Worm (Caenorhabditis elegans): Measurements from ENCODE around the gene clp-10.
A peak's percentile ranks its signal among the peaks of the same experiment; 100 is the strongest.

The clp-10 gene

ce11 chrIII:38117-38516, at the start of gene clp-10:
TSS of gene clp-10 (minus strand) at chrIII:38217.
- TF ChIP-seq med-1 (GFP tag; optimal IDR thresholded peaks at IDR 0.05; ENCODE audit: insufficient read depth) = no peak
- TF ChIP-seq tab-1 (GFP tag; IDR thresholded peaks at IDR 0.05) = no peak
- no peak for TF ChIP-seq T22C8.4 (GFP tag; IDR thresholded peaks at IDR 0.05)
- TF ChIP-seq ztf-29 (GFP tag; IDR thresholded peaks at IDR 0.05) = no peak
- TF ChIP-seq ztf-23 (GFP tag; IDR thresholded peaks at IDR 0.05) = no peak
- TF ChIP-seq klf-2 (GFP tag; conservative IDR thresholded peaks at IDR 0.05) = no peak
- no peak for TF ChIP-seq ref-1 (GFP tag; conservative IDR thresholded peaks at IDR 0.05)
- no peak for TF ChIP-seq flt-1 (GFP tag; IDR thresholded peaks at IDR 0.05)
- TF ChIP-seq cog-1 (tag; optimal IDR thresholded peaks at IDR 0.05) = no peak

ce11 chrIII:87183-87582, 49.2 kb upstream of the clp-10 start, which contains the start of the genes F54C4.4 and mrpl-40:
TSS of gene F54C4.4 (minus strand) at chrIII:87381.
TSS of gene mrpl-40 (plus strand) at chrIII:87559.
- TF ChIP-seq flt-1 (GFP tag; IDR thresholded peaks at IDR 0.05) (no peak), ztf-23 (GFP tag; IDR thresholded peaks at IDR 0.05) (no peak), cog-1 (tag; optimal IDR thresholded peaks at IDR 0.05) (peak; percentile 33), ztf-29 (GFP tag; IDR thresholded peaks at IDR 0.05) (no peak), T22C8.4 (GFP tag; IDR thresholded peaks at IDR 0.05) (peak; percentile 86)

- TF ChIP-seq med-1 (GFP tag; optimal IDR thresholded peaks at IDR 0.05; ENCODE audit: insufficient read depth) (no peak), cog-1 (tag; optimal IDR thresholded peaks at IDR 0.05) (peak; percentile 61)
These were observed 48.3 kb upstream of the clp-10 start, which contains the start of gene attf-3 for ce11 chrIII:86316-86715. TSS of gene attf-3 (minus strand) at chrIII:86384.

ce11 chrIII:84372-84771, 46.4 kb upstream of the clp-10 start:
- no peak for TF ChIP-seq ref-1 (GFP tag; conservative IDR thresholded peaks at IDR 0.05)
- TF ChIP-seq T22C8.4 (GFP tag; IDR thresholded peaks at IDR 0.05) = no peak
- no peak for TF ChIP-seq tab-1 (GFP tag; IDR thresholded peaks at IDR 0.05)

ce11 chrIII:72078-72477, 34.1 kb upstream of the clp-10 start:
- no peak for TF ChIP-seq ztf-23 (GFP tag; IDR thresholded peaks at IDR 0.05)
- TF ChIP-seq ref-1 (GFP tag; conservative IDR thresholded peaks at IDR 0.05) = no peak
- no peak for TF ChIP-seq cog-1 (tag; optimal IDR thresholded peaks at IDR 0.05)
- TF ChIP-seq tab-1 (GFP tag; IDR thresholded peaks at IDR 0.05) = no peak
- no peak for TF ChIP-seq klf-2 (GFP tag; conservative IDR thresholded peaks at IDR 0.05)
- TF ChIP-seq med-1 (GFP tag; optimal IDR thresholded peaks at IDR 0.05; ENCODE audit: insufficient read depth) = no peak
- no peak for TF ChIP-seq ztf-29 (GFP tag; IDR thresholded peaks at IDR 0.05)
- TF ChIP-seq T22C8.4 (GFP tag; IDR thresholded peaks at IDR 0.05) = no peak
- no peak for TF ChIP-seq flt-1 (GFP tag; IDR thresholded peaks at IDR 0.05)

- TF ChIP-seq tab-1 (GFP tag; IDR thresholded peaks at IDR 0.05) (no peak), T22C8.4 (GFP tag; IDR thresholded peaks at IDR 0.05) (no peak), klf-2 (GFP tag; conservative IDR thresholded peaks at IDR 0.05) (no peak), cog-1 (tag; optimal IDR thresholded peaks at IDR 0.05) (no peak), flt-1 (GFP tag; IDR thresholded peaks at IDR 0.05) (no peak), med-1 (GFP tag; optimal IDR thresholded peaks at IDR 0.05; ENCODE audit: insufficient read depth) (no peak), ztf-23 (GFP tag; IDR thresholded peaks at IDR 0.05) (no peak), ztf-29 (GFP tag; IDR thresholded peaks at IDR 0.05) (no peak), ref-1 (GFP tag; conservative IDR thresholded peaks at IDR 0.05) (no peak)
These were observed 31.6 kb upstream of the clp-10 start, which contains the start of gene spt-4 for ce11 chrIII:69652-70051. TSS of gene spt-4 (minus strand) at chrIII:69752.

- TF ChIP-seq flt-1 (GFP tag; IDR thresholded peaks at IDR 0.05) (no peak), ztf-29 (GFP tag; IDR thresholded peaks at IDR 0.05) (no peak), T22C8.4 (GFP tag; IDR thresholded peaks at IDR 0.05) (no peak), tab-1 (GFP tag; IDR thresholded peaks at IDR 0.05) (no peak), med-1 (GFP tag; optimal IDR thresholded peaks at IDR 0.05; ENCODE audit: insufficient read depth) (no peak), cog-1 (tag; optimal IDR thresholded peaks at IDR 0.05) (no peak), klf-2 (GFP tag; conservative IDR thresholded peaks at IDR 0.05) (no peak), ztf-23 (GFP tag; IDR thresholded peaks at IDR 0.05) (no peak), ref-1 (GFP tag; conservative IDR thresholded peaks at IDR 0.05) (no peak)
These were observed 29.0 kb upstream of the clp-10 start for ce11 chrIII:67025-67424.

- TF ChIP-seq klf-2 (GFP tag; conservative IDR thresholded peaks at IDR 0.05) (no peak), T22C8.4 (GFP tag; IDR thresholded peaks at IDR 0.05) (no peak), med-1 (GFP tag; optimal IDR thresholded peaks at IDR 0.05; ENCODE audit: insufficient read depth) (no peak), ztf-29 (GFP tag; IDR thresholded peaks at IDR 0.05) (no peak), ref-1 (GFP tag; conservative IDR thresholded peaks at IDR 0.05) (no peak), flt-1 (GFP tag; IDR thresholded peaks at IDR 0.05) (no peak), tab-1 (GFP tag; IDR thresholded peaks at IDR 0.05) (no peak), cog-1 (tag; optimal IDR thresholded peaks at IDR 0.05) (no peak), ztf-23 (GFP tag; IDR thresholded peaks at IDR 0.05) (no peak)
These were observed 28.1 kb upstream of the clp-10 start, which contains the start of gene pck-1 for ce11 chrIII:66160-66559. TSS of gene pck-1 (minus strand) at chrIII:66260.

- no peak for TF ChIP-seq T22C8.4 (GFP tag; IDR thresholded peaks at IDR 0.05)
- TF ChIP-seq ztf-23 (GFP tag; IDR thresholded peaks at IDR 0.05) = no peak
- no peak for TF ChIP-seq klf-2 (GFP tag; conservative IDR thresholded peaks at IDR 0.05)
- TF ChIP-seq ztf-29 (GFP tag; IDR thresholded peaks at IDR 0.05) = no peak
- TF ChIP-seq cog-1 (tag; optimal IDR thresholded peaks at IDR 0.05) = no peak
These were observed 27.6 kb upstream of the clp-10 start for ce11 chrIII:65626-65937.

- no peak for TF ChIP-seq med-1 (GFP tag; optimal IDR thresholded peaks at IDR 0.05; ENCODE audit: insufficient read depth)
- no peak for TF ChIP-seq tab-1 (GFP tag; IDR thresholded peaks at IDR 0.05)
- TF ChIP-seq ref-1 (GFP tag; conservative IDR thresholded peaks at IDR 0.05) = no peak
- TF ChIP-seq T22C8.4 (GFP tag; IDR thresholded peaks at IDR 0.05) = no peak
- TF ChIP-seq flt-1 (GFP tag; IDR thresholded peaks at IDR 0.05) = no peak
- no peak for TF ChIP-seq ztf-29 (GFP tag; IDR thresholded peaks at IDR 0.05)
- TF ChIP-seq klf-2 (GFP tag; conservative IDR thresholded peaks at IDR 0.05) = no peak
- TF ChIP-seq ztf-23 (GFP tag; IDR thresholded peaks at IDR 0.05) = no peak
- no peak for TF ChIP-seq cog-1 (tag; optimal IDR thresholded peaks at IDR 0.05)
These were observed 27.0 kb upstream of the clp-10 start for ce11 chrIII:64747-65625.
